Fruit fly (Drosophila melanogaster) whole organism, prepupa: ENCODE measurements around the gene CG32755.
A peak's percentile ranks its signal among the peaks of the same experiment; 100 is the strongest.
"Not testable (repeated sequence)": the region's sequence is repeated elsewhere in the genome, so short reads cannot be mapped to it uniquely, and the experiment has no call there.

Source experiments
- Blimp-1 ChIP-seq: fragments of 200-800 bp; sonication (Bioruptor generic); optimal IDR thresholded peaks from 3 replicates; lab custom pipeline; 2017; ENCODE audit warnings: missing biosample characterization, missing genetic modification characterization, mild to moderate bottlenecking, moderate library complexity, missing genetic modification reagents
- CG10631 ChIP-seq: fragments of 200-800 bp; sonication (Bioruptor generic); optimal IDR thresholded peaks from 2 replicates; lab custom pipeline; 2016; ENCODE audit warnings: missing biosample characterization, missing genetic modification characterization
- CG11294 ChIP-seq: fragments of 200-800 bp; sonication (Bioruptor generic); IDR thresholded peaks from 2 replicates; pipeline ENCODE4 v1.3.6; 2022; ENCODE audit warnings: missing biosample characterization, missing genetic modification characterization
- CG11902 ChIP-seq: fragments of 200-800 bp; sonication (Bioruptor generic); optimal IDR thresholded peaks from 3 replicates; lab custom pipeline; 2016; ENCODE audit warnings: missing biosample characterization, missing genetic modification characterization
- CG15336 ChIP-seq: fragments of 200-800 bp; sonication (Bioruptor generic); IDR thresholded peaks from 2 replicates; pipeline ENCODE4 v1.3.6; 2022; ENCODE audit warnings: missing biosample characterization, missing genetic modification characterization
- CG1621 ChIP-seq: fragments of 200-800 bp; sonication (Bioruptor generic); optimal IDR thresholded peaks from 3 replicates; lab custom pipeline; 2018; ENCODE audit warnings: missing biosample characterization, mild to moderate bottlenecking, missing genetic modification characterization
- CG16779 ChIP-seq: fragments of 200-800 bp; sonication (Bioruptor generic); optimal IDR thresholded peaks from 3 replicates; lab custom pipeline; 2017; ENCODE audit warnings: missing biosample characterization, mild to moderate bottlenecking, missing genetic modification characterization
- CG3032 ChIP-seq: fragments of 200-800 bp; optimal IDR thresholded peaks from 2 replicates; lab custom pipeline; 2019; ENCODE audit warnings: missing biosample characterization, mild to moderate bottlenecking, missing genetic modification characterization, moderate library complexity
- CG31627 ChIP-seq: fragments of 200-800 bp; sonication (Bioruptor generic); optimal IDR thresholded peaks from 3 replicates; lab custom pipeline; 2016; ENCODE audit warnings: missing biosample characterization, missing genetic modification characterization
- CG32006 ChIP-seq: fragments of 200-800 bp; sonication (Bioruptor generic); optimal IDR thresholded peaks from 3 replicates; lab custom pipeline; 2017; ENCODE audit warnings: missing biosample characterization, mild to moderate bottlenecking, missing genetic modification characterization
- CG3919 ChIP-seq: fragments of 200-800 bp; sonication (Bioruptor generic); optimal IDR thresholded peaks from 3 replicates; lab custom pipeline; 2016; ENCODE audit warnings: missing biosample characterization, missing genetic modification characterization
- CG4318 ChIP-seq: fragments of 200-800 bp; sonication (Bioruptor generic); optimal IDR thresholded peaks from 3 replicates; lab custom pipeline; 2017; ENCODE audit warnings: missing biosample characterization, mild to moderate bottlenecking, missing genetic modification characterization
- CG6792 ChIP-seq: fragments of 200-800 bp; sonication (Bioruptor generic); optimal IDR thresholded peaks from 3 replicates; lab custom pipeline; 2016; ENCODE audit warnings: missing biosample characterization, missing genetic modification characterization
- CG8119 ChIP-seq: fragments of 200-800 bp; sonication (Bioruptor generic); IDR thresholded peaks from 3 replicates; pipeline ENCODE4 v1.3.6; 2022; ENCODE audit warnings: missing biosample characterization, missing genetic modification characterization
- CG8319 ChIP-seq: fragments of 200-800 bp; sonication (Bioruptor generic); optimal IDR thresholded peaks from 3 replicates; lab custom pipeline; 2016; ENCODE audit warnings: missing biosample characterization, missing genetic modification characterization
- CG8632 ChIP-seq: fragments of 200-800 bp; sonication (Bioruptor generic); optimal IDR thresholded peaks from 3 replicates; lab custom pipeline; 2016; ENCODE audit warnings: missing biosample characterization, missing genetic modification characterization
- CG9139 ChIP-seq: fragments of 200-800 bp; sonication (Bioruptor generic); optimal IDR thresholded peaks from 3 replicates; lab custom pipeline; 2017; ENCODE audit warnings: missing biosample characterization, mild to moderate bottlenecking, missing genetic modification characterization
- Eip78C ChIP-seq: fragments of 200-800 bp; sonication (Bioruptor generic); peaks from one replicate; lab custom pipeline; 2016; ENCODE audit warnings: missing biosample characterization, missing genetic modification characterization
- Ets96B ChIP-seq: fragments of 200-800 bp; optimal IDR thresholded peaks from 2 replicates; lab custom pipeline; 2019; ENCODE audit warnings: missing biosample characterization, mild to moderate bottlenecking, missing genetic modification characterization, moderate library complexity
- Hr38 ChIP-seq: sonication (Bioruptor generic); optimal IDR thresholded peaks from 2 replicates; lab custom pipeline; 2016; ENCODE audit warnings: missing biosample characterization, missing genetic modification characterization
- Hr39 ChIP-seq: fragments of 200-800 bp; sonication (Bioruptor generic); optimal IDR thresholded peaks from 2 replicates; lab custom pipeline; 2016; ENCODE audit warnings: missing biosample characterization, missing genetic modification characterization
- Lpt ChIP-seq: fragments of 200-800 bp; sonication (Bioruptor generic); optimal IDR thresholded peaks from 3 replicates; lab custom pipeline; 2016; ENCODE audit warnings: missing biosample characterization, missing genetic modification characterization
- OdsH ChIP-seq: fragments of 200-800 bp; sonication (Bioruptor generic); optimal IDR thresholded peaks from 3 replicates; lab custom pipeline; 2016; ENCODE audit warnings: missing biosample characterization, missing genetic modification characterization
- Smox ChIP-seq: fragments of 200-800 bp; sonication (Bioruptor generic); optimal IDR thresholded peaks from 3 replicates; lab custom pipeline; 2016; ENCODE audit warnings: missing biosample characterization, missing genetic modification characterization
- Sox102F ChIP-seq: fragments of 200-800 bp; sonication (Bioruptor generic); optimal IDR thresholded peaks from 2 replicates; lab custom pipeline; 2016; ENCODE audit warnings: missing biosample characterization, mild to moderate bottlenecking, missing genetic modification characterization
- Sox14 ChIP-seq: fragments of 200-800 bp; sonication (Bioruptor generic); optimal IDR thresholded peaks from 3 replicates; lab custom pipeline; 2016; ENCODE audit warnings: missing biosample characterization, missing genetic modification characterization
- Sox15 ChIP-seq: fragments of 200-800 bp; sonication (Bioruptor generic); optimal IDR thresholded peaks from 3 replicates; lab custom pipeline; 2016; ENCODE audit warnings: missing biosample characterization, missing genetic modification characterization
- cyc ChIP-seq: fragments of 200-800 bp; sonication (Bioruptor generic); optimal IDR thresholded peaks from 3 replicates; lab custom pipeline; 2016; ENCODE audit warnings: missing biosample characterization, missing genetic modification characterization
- dac ChIP-seq: fragments of 200-800 bp; sonication (Bioruptor generic); optimal IDR thresholded peaks from 2 replicates; lab custom pipeline; 2017; ENCODE audit warnings: missing biosample characterization, mild to moderate bottlenecking, missing genetic modification characterization
- dsx ChIP-seq: fragments of 200-800 bp; optimal IDR thresholded peaks from 3 replicates; lab custom pipeline; 2019; ENCODE audit warnings: missing biosample characterization, mild to moderate bottlenecking, missing genetic modification characterization, moderate library complexity; ENCODE audit not compliant: poor library complexity, severe bottlenecking
- net ChIP-seq: fragments of 200-800 bp; sonication (Bioruptor generic); optimal IDR thresholded peaks from 3 replicates; lab custom pipeline; 2016; ENCODE audit warnings: missing biosample characterization, missing genetic modification characterization
- salr ChIP-seq, 2 experiments: fragments of 200-800 bp; sonication (Bioruptor generic); optimal IDR thresholded peaks; 3 replicates each; lab custom pipeline; 2016 to 2018; ENCODE audit warnings: missing biosample characterization in 2 of 2, missing genetic modification characterization in 2 of 2, mild to moderate bottlenecking in 1 of 2
- ss ChIP-seq, 2 experiments: fragments of 200-800 bp; sonication (Bioruptor generic); optimal IDR thresholded peaks; 2 replicates in 1 of 2; 3 replicates in 1 of 2; lab custom pipeline; 2017 to 2018; ENCODE audit warnings: mild to moderate bottlenecking in 2 of 2, missing biosample characterization in 2 of 2, missing genetic modification characterization in 2 of 2, moderate library complexity in 1 of 2

Gene CG32755

dm6 chrX:5935072-5935738, 14.8 kb upstream of the CG32755 start (continued):
- TF ChIP-seq CG32006, result peak; percentile 84
- peak; percentile 47 for TF ChIP-seq CG8632
- peak; percentile 86 for TF ChIP-seq CG16779
- peak; percentile 75 for TF ChIP-seq dsx (GFP tag; lab: Kevin White, UChicago)
- peak; percentile 30 for TF ChIP-seq Blimp-1 (GFP tag; lab: Kevin White, UChicago)
- TF ChIP-seq CG3032 (tag; lab: Kevin White, UChicago), result peak; percentile 85
- peak; percentile 42 for TF ChIP-seq CG6792
- peak; percentile 89 to 96 for TF ChIP-seq ss (GFP tag; optimal IDR thresholded peaks at IDR 0.05; lab: Kevin White, UChicago)
- TF ChIP-seq Smox, result no peak
- peak; percentile 42 for TF ChIP-seq CG3919 (GFP tag; lab: Kevin White, UChicago)
- no peak for TF ChIP-seq Sox15 (GFP tag; lab: Kevin White, UChicago)
- TF ChIP-seq CG15336 (GFP tag; lab: Robert Waterston, UW), result peak; percentile 67
- no peak for TF ChIP-seq Hr39 (GFP tag; lab: Kevin White, UChicago)
- peak; percentile 46 for TF ChIP-seq OdsH (GFP tag; lab: Kevin White, UChicago)
- TF ChIP-seq cyc (GFP tag; lab: Kevin White, UChicago), result no peak
- no peak for TF ChIP-seq Sox102F (GFP tag; lab: Kevin White, UChicago)
- no peak for TF ChIP-seq CG11902 (GFP tag; lab: Kevin White, UChicago)
- peak; percentile 82 for TF ChIP-seq Ets96B (tag; lab: Kevin White, UChicago)
- peak; percentile 35 for TF ChIP-seq Sox14 (GFP tag; lab: Kevin White, UChicago)
- TF ChIP-seq dac (GFP tag; lab: Kevin White, UChicago), result peak; percentile 95
- no peak for TF ChIP-seq CG31627 (GFP tag; lab: Kevin White, UChicago)
- TF ChIP-seq Lpt (GFP tag; lab: Kevin White, UChicago), result peak; percentile 91
- peak; percentile 73 to 74 for TF ChIP-seq salr (GFP tag; optimal IDR thresholded peaks at IDR 0.05; lab: Kevin White, UChicago)

dm6 chrX:5941824-5942223, 8.2 kb upstream of the CG32755 start:
- TF ChIP-seq CG16779, result no peak
- no peak for TF ChIP-seq dac (GFP tag; lab: Kevin White, UChicago)
- peak; percentile 22 for TF ChIP-seq CG1621
- no peak for TF ChIP-seq net (GFP tag; lab: Kevin White, UChicago)
- peak; percentile 10 for TF ChIP-seq Eip78C (GFP tag; lab: Kevin White, UChicago)
- TF ChIP-seq OdsH (GFP tag; lab: Kevin White, UChicago), result no peak
- no peak for TF ChIP-seq Hr39 (GFP tag; lab: Kevin White, UChicago)
- no peak for TF ChIP-seq CG32006
- no peak for TF ChIP-seq CG4318 (GFP tag; lab: Kevin White, UChicago)
- TF ChIP-seq CG10631 (GFP tag; lab: Kevin White, UChicago), result no peak
- TF ChIP-seq CG9139 (GFP tag; lab: Kevin White, UChicago), result no peak

- TF ChIP-seq CG8119 (GFP tag; lab: Robert Waterston, UW); Hr38 (GFP tag; lab: Kevin White, UChicago); CG11294 (GFP tag; lab: Robert Waterston, UW): not testable (repeated sequence)
- TF ChIP-seq, all 60 proteins: peak for 0; not testable (repeated sequence) for 60
Measured at dm6 chrX:5942306-5942705, 7.7 kb upstream of the CG32755 start, which contains the start of gene CG12728. TSS of gene CG12728 (plus strand) at chrX:5942606.

dm6 chrX:5945052-5945830, 4.8 kb upstream of the CG32755 start, which contains the start of gene CG32756:
TSS of gene CG32756 (plus strand) at chrX:5945682.
- TF ChIP-seq Sox15 (GFP tag; lab: Kevin White, UChicago); ss (GFP tag; optimal IDR thresholded peaks at IDR 0.05; lab: Kevin White, UChicago); CG8319: not testable (repeated sequence)
